Worm (Caenorhabditis elegans): ENCODE measurements around the gene ceh-38.

ceh-38 gene

ce11 chrII:7001405-7001804 is 50.1 kb downstream of the ceh-38 start:
- TF ChIP-seq cnd-1 (tag; optimal IDR thresholded peaks at IDR 0.05) (peak; percentile 90), mls-2 (tag; optimal IDR thresholded peaks at IDR 0.05) (peak; percentile 92), ceh-43 (GFP tag; optimal IDR thresholded peaks at IDR 0.05) (peak; percentile 80), ham-2 (GFP tag; optimal IDR thresholded peaks at IDR 0.05) (peak; percentile 88), drap-1 (GFP tag; optimal IDR thresholded peaks at IDR 0.05) (peak; percentile 90), unc-120 (tag; optimal IDR thresholded peaks at IDR 0.05; ENCODE audit: poor library complexity, severe bottlenecking) (peak; percentile 66), ceh-83 (GFP tag; optimal IDR thresholded peaks at IDR 0.05) (peak; percentile 92), lin-32 (GFP tag; optimal IDR thresholded peaks at IDR 0.05) (peak; percentile 71), sem-2 (GFP tag; optimal IDR thresholded peaks at IDR 0.05) (peak; percentile 83), tbx-8 (GFP tag; optimal IDR thresholded peaks at IDR 0.05) (peak; percentile 70), flh-1 (GFP tag; optimal IDR thresholded peaks at IDR 0.05) (peak; percentile 75), M03D4.4 (tag; optimal IDR thresholded peaks at IDR 0.05) (peak; percentile 92), sptf-1 (tag; optimal IDR thresholded peaks at IDR 0.05) (peak; percentile 90), bed-3 (GFP tag; optimal IDR thresholded peaks at IDR 0.05) (peak; percentile 73)

- TF ChIP-seq ces-1 (GFP tag; optimal IDR thresholded peaks at IDR 0.05) = no peak
- no peak for TF ChIP-seq tbx-8 (GFP tag; optimal IDR thresholded peaks at IDR 0.05)
- TF ChIP-seq ceh-43 (GFP tag; optimal IDR thresholded peaks at IDR 0.05) = no peak
- TF ChIP-seq nhr-237 (tag; optimal IDR thresholded peaks at IDR 0.05) = no peak
- no peak for TF ChIP-seq ztf-11 (tag; optimal IDR thresholded peaks at IDR 0.05)
- TF ChIP-seq unc-62 (GFP tag; optimal IDR thresholded peaks at IDR 0.05) = no peak
- TF ChIP-seq sem-2 (GFP tag; optimal IDR thresholded peaks at IDR 0.05) = no peak
- TF ChIP-seq lin-32 (GFP tag; optimal IDR thresholded peaks at IDR 0.05) = no peak
- no peak for TF ChIP-seq zip-8 (tag; optimal IDR thresholded peaks at IDR 0.05)
- TF ChIP-seq ceh-83 (GFP tag; optimal IDR thresholded peaks at IDR 0.05) = no peak
- no peak for TF ChIP-seq ceh-39 (tag; optimal IDR thresholded peaks at IDR 0.05)
- TF ChIP-seq unc-39 (tag; optimal IDR thresholded peaks at IDR 0.05) = no peak
- no peak for TF ChIP-seq flh-1 (GFP tag; optimal IDR thresholded peaks at IDR 0.05)
- TF ChIP-seq lsy-2 (tag; optimal IDR thresholded peaks at IDR 0.05) = no peak
- no peak for TF ChIP-seq nhr-76 (tag; optimal IDR thresholded peaks at IDR 0.05)
- TF ChIP-seq elt-1 (tag; optimal IDR thresholded peaks at IDR 0.05; ENCODE audit: borderline replicate concordance, insufficient read depth) = no peak
These were observed 51.6 kb downstream of the ceh-38 start for ce11 chrII:7002956-7003357.
